Worm (Caenorhabditis elegans): Measurements from ENCODE around the gene T02G5.15.

DNA sequence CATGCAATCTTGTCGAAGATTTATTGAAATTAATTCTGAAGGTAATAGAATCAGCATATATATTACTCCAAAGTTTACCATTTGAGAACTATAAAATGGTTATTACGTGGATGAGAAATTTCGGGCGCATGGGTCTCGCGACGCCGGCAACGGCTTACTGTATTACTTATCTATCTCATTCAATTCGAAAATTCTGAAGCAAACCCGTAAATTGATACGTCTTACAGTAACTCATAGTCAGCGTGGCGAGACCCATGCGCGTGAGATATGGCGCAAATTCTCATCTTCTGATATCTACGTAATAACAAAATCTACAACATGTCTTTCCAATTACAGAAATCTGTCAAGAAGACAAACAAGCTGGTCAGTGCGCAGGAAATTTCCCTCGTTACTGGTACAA, 35.4 kb downstream of the T02G5.15 start:
- TF ChIP-seq dao-5 (tag; optimal IDR thresholded peaks at IDR 0.05) (no peak), him-1 (tag; optimal IDR thresholded peaks at IDR 0.05) (no peak)
